Fruit fly (Drosophila melanogaster): Measurements from ENCODE around the gene Ndf.

The Ndf gene

DNA sequence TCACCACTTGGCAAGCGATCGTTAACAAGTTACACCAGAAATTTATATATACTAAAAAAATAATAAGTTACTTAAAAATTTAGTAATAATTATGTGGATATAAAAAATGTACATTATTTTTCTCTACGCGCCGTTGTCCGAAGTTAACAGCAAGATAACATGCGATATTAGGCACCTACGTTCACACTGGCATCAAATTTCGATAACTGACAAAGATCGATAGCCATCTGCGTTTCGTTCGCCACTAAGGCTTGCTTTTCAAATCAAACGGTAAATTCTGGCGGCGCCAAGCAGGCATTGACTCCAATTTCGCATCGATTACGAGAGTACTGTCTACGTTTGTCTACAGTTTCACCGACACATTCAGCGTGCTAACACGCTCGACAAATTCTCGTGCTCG, 53.1 kb downstream of the Ndf start, which contains the start of gene Pen (continued):
- TF ChIP-seq gem (tag; optimal IDR thresholded peaks at IDR 0.05) (no peak), CG31388 (GFP tag; optimal IDR thresholded peaks at IDR 0.05) (no peak), org-1 (GFP tag; optimal IDR thresholded peaks at IDR 0.05) (no peak), Blimp-1 (GFP tag; optimal IDR thresholded peaks at IDR 0.05) (no peak), CG4360 (GFP tag; IDR thresholded peaks at IDR 0.05) (no peak), repo (GFP tag; optimal IDR thresholded peaks at IDR 0.05) (no peak), Bteb2 (GFP tag; optimal IDR thresholded peaks at IDR 0.05) (no peak), chn (GFP tag; optimal IDR thresholded peaks at IDR 0.05) (no peak), CG6813 (GFP tag; optimal IDR thresholded peaks at IDR 0.05) (no peak), z (GFP tag; IDR thresholded peaks at IDR 0.05) (no peak), Six4 (GFP tag; optimal IDR thresholded peaks at IDR 0.05) (no peak), h (optimal IDR thresholded peaks at IDR 0.05) (no peak), Aef1 (GFP tag; IDR thresholded peaks at IDR 0.05) (no peak), YL-1 (GFP tag; optimal IDR thresholded peaks at IDR 0.05) (no peak), gro (GFP tag; optimal IDR thresholded peaks at IDR 0.05) (no peak), CG3995 (GFP tag; optimal IDR thresholded peaks at IDR 0.05) (no peak), CG2129 (GFP tag; IDR thresholded peaks at IDR 0.05; ENCODE audit: partially characterized antibody) (0 out of 2 replicates have a peak, but pooled peaks have one; percentile 27), CG16779 (GFP tag; IDR thresholded peaks at IDR 0.05) (no peak), ATbp (GFP tag; optimal IDR thresholded peaks at IDR 0.05) (no peak), Hr3 (GFP tag; optimal IDR thresholded peaks at IDR 0.05) (no peak), esg (GFP tag; conservative IDR thresholded peaks at IDR 0.05) (no peak), CG1832 (GFP tag; optimal IDR thresholded peaks at IDR 0.05) (no peak), CG1024 (GFP tag; IDR thresholded peaks at IDR 0.05) (no peak), Sox100B (GFP tag; optimal IDR thresholded peaks at IDR 0.05) (no peak), CG6654 (GFP tag; optimal IDR thresholded peaks at IDR 0.05) (no peak), klu (GFP tag; IDR thresholded peaks at IDR 0.05) (no peak), CG6175 (GFP tag; IDR thresholded peaks at IDR 0.05) (no peak), D19A (tag; optimal IDR thresholded peaks at IDR 0.05) (no peak), Dll (GFP tag; IDR thresholded peaks at IDR 0.05; ENCODE audit: partially characterized antibody) (peak; percentile 77), CG17361 (GFP tag; IDR thresholded peaks at IDR 0.05) (no peak), so (GFP tag; IDR thresholded peaks at IDR 0.05) (no peak), pros (GFP tag; optimal IDR thresholded peaks at IDR 0.05) (no peak), Mad (GFP tag; optimal IDR thresholded peaks at IDR 0.05) (no peak), Atf3 (GFP tag; optimal IDR thresholded peaks at IDR 0.05) (no peak), pan (optimal IDR thresholded peaks at IDR 0.05) (no peak), pan (GFP tag; optimal IDR thresholded peaks at IDR 0.05 in 1 of 2, IDR thresholded peaks at IDR 0.05 in 1 of 2) (no peak), CG14965 (GFP tag; optimal IDR thresholded peaks at IDR 0.05; ENCODE audit: borderline replicate concordance) (no peak), tgo (GFP tag; IDR thresholded peaks at IDR 0.05) (no peak), CG43689 (GFP tag; IDR thresholded peaks at IDR 0.05) (no peak), CG15696 (tag; optimal IDR thresholded peaks at IDR 0.05) (no peak), pb (GFP tag; optimal IDR thresholded peaks at IDR 0.05) (no peak), lola (GFP tag; optimal IDR thresholded peaks at IDR 0.05) (no peak), tup (GFP tag; optimal IDR thresholded peaks at IDR 0.05) (no peak), Atf6 (GFP tag; IDR thresholded peaks at IDR 0.05) (no peak), wek (GFP tag; optimal IDR thresholded peaks at IDR 0.05) (no peak), CG11093 (GFP tag; IDR thresholded peaks at IDR 0.05) (no peak), ems (GFP tag; optimal IDR thresholded peaks at IDR 0.05) (no peak), CG5953 (GFP tag; IDR thresholded peaks at IDR 0.05) (no peak), Lhr (GFP tag; optimal IDR thresholded peaks at IDR 0.05) (peak; percentile 36), Oli (tag; optimal IDR thresholded peaks at IDR 0.05) (no peak), PHDP (tag; optimal IDR thresholded peaks at IDR 0.05) (no peak), E2f2 (GFP tag; IDR thresholded peaks at IDR 0.05) (peak; percentile 90), Fer1 (GFP tag; optimal IDR thresholded peaks at IDR 0.05) (no peak)
